Worm (Caenorhabditis elegans): ENCODE data around the gene cap-2.

ce11 chrII:10860840-10861239 lies 8.2 kb upstream of the cap-2 start, which contains the start of gene M106.3:
- no peak for TF ChIP-seq elt-1 (tag; optimal IDR thresholded peaks at IDR 0.05; ENCODE audit: borderline replicate concordance, insufficient read depth)
- no peak for TF ChIP-seq ces-1 (GFP tag; optimal IDR thresholded peaks at IDR 0.05)
- no peak for TF ChIP-seq mep-1 (tag; optimal IDR thresholded peaks at IDR 0.05)
- TF ChIP-seq nhr-12 (tag; optimal IDR thresholded peaks at IDR 0.05), result no peak
- no peak for TF ChIP-seq pha-4 (tag; optimal IDR thresholded peaks at IDR 0.05)
- TF ChIP-seq elt-3 (tag; optimal IDR thresholded peaks at IDR 0.05), result no peak
- no peak for TF ChIP-seq nhr-2 (tag; optimal IDR thresholded peaks at IDR 0.05)
- TF ChIP-seq bed-3 (GFP tag; optimal IDR thresholded peaks at IDR 0.05), result no peak
- no peak for TF ChIP-seq ztf-11 (tag; optimal IDR thresholded peaks at IDR 0.05)

Data from whole organism, mixed stage, embryonic.